Worm (Caenorhabditis elegans) whole organism, late embryonic: Measurements from ENCODE around the gene dpy-10.

ENCODE experiments used
- ceh-31 ChIP-seq: sonication (generic microtip); optimal IDR thresholded peaks from 2 replicates; lab custom pipeline; 2016; ENCODE audit warnings: missing genetic modification characterization, missing compliant biosample characterization
- elt-2 ChIP-seq: sonication (generic microtip); optimal IDR thresholded peaks from 2 replicates; lab custom pipeline; 2016; ENCODE audit warnings: missing genetic modification reagents, missing genetic modification characterization, missing compliant biosample characterization
- lin-11 ChIP-seq: fragments of 200-800 bp; sonication (Bioruptor generic); optimal IDR thresholded peaks from 2 replicates; lab custom pipeline; 2018; ENCODE audit warnings: mild to moderate bottlenecking, missing genetic modification characterization, missing compliant biosample characterization
- nfya-1 ChIP-seq: sonication (generic microtip); optimal IDR thresholded peaks from 2 replicates; lab custom pipeline; 2017; ENCODE audit warnings: missing genetic modification characterization, mild to moderate bottlenecking, missing compliant biosample characterization, antibody characterized with exemption, moderate library complexity
- rnt-1 ChIP-seq: sonication (generic microtip); optimal IDR thresholded peaks from 2 replicates; lab custom pipeline; 2016; ENCODE audit warnings: missing genetic modification characterization, missing compliant biosample characterization
- ttx-3 ChIP-seq: sonication (generic microtip); optimal IDR thresholded peaks from 2 replicates; lab custom pipeline; 2016; ENCODE audit warnings: missing genetic modification reagents, missing genetic modification characterization, missing compliant biosample characterization

DNA sequence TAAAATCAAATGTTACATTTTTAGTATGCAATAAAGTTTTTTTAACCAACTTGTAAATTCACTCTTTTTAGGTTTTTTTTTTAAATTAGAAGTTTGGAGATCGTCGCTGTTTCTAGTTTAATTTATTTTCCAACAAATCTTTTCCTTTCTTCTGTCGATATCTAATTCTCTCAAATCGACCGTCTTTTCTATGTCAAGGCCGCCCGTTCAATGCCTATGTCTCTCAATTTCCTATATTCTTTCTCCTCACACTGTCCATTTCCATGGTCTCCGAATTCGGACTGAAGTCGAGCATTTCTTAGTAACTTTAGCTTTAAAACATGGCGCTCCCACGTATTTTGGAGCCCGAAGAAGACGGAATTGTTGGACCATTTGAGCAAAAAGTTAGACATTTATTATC is 4.6 kb upstream of the dpy-10 start, which contains the start of the genes T14B4.5 and T14B4.20:
- TF ChIP-seq rnt-1 (tag; lab: Kevin White, UChicago) (no peak), lin-11 (tag; lab: Kevin White, UChicago) (no peak), nfya-1 (tag; lab: Kevin White, UChicago) (no peak), ceh-31 (no peak), elt-2 (tag; lab: Kevin White, UChicago) (no peak), ttx-3 (tag; lab: Kevin White, UChicago) (no peak)
